Fruit fly (Drosophila melanogaster) S2 (cell line): ENCODE results near the gene trio.

Experiments
- CG8478 ChIP-seq: fragments of >200 bp; optimal IDR thresholded peaks from 2 replicates; lab custom pipeline; 2018
- CTCF ChIP-seq, 2 experiments: fragments of >200 bp; optimal IDR thresholded peaks; 2 replicates each; lab custom pipeline; 2018

DNA sequence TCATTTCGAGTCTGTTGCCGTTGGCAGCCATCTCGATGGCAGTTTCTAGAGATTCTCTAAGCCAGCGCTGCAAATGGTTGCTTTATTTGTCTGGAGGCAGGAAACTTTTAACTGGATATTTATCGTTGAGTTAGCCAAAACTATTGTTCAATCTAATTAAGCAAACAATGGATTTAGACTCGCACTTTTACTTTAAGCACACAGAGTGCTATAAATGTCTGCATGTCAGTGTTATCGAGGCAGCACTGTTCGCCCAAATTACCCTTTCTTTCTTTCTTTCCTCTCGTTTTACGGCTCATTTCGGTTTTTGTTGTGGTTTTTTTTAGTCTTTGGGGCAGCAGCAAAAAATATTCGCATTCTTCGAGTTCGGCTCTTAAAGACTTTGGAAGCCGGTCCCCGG, 3.0 kb downstream of the trio start:
- no peak for TF ChIP-seq CG8478 (lab: Kevin White, UChicago)
- TF ChIP-seq CTCF (optimal IDR thresholded peaks at IDR 0.05; lab: Kevin White, UChicago): no peak
